Fruit fly (Drosophila melanogaster): ENCODE results near the gene ImpE2.
A peak's percentile ranks its signal among the peaks of the same experiment; 100 is the strongest.

ImpE2 gene

DNA sequence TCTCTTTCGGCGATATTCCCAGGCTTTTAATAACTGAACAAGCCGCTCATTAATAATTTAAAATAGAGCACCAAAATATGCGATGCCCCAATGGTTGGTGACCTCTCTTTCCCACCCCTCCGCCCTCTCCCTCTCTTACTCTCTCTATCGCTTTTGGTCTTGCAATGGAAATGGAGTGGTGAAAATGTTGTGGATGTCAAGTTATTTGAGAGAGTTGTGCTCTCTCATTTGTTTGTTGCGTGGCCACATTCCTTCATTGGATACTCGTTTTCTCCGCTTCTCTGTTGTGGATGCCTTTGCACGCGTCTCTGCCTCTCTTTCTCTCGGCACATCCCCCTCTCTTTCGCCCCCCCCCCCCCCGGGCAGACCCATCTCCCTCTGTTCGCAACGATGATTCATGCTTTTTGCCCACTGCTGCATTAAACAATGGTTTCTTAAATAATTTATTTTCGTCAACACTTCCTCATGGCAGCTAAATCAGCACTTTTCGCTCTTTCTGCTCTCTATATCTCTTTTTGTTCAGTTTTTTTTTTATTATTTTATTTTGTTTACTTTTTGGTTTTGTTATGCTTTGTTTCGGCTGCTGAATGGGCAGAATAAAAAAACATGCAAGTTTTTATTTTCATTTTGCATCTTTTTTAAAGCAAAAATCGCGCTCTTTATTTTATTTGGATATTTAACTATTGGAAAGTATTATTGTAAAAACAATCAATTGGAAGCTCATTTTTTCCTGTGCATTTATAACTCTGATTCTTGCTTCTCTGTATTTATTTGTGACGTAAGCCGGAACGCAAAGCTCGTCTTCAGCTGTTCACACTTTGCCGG, 30.2 kb upstream of the ImpE2 start:
- TF ChIP-seq CrebA (GFP tag; optimal IDR thresholded peaks at IDR 0.05; ENCODE audit: borderline replicate concordance) (no peak), usp (GFP tag; optimal IDR thresholded peaks at IDR 0.05) (no peak), ey (GFP tag; optimal IDR thresholded peaks at IDR 0.05) (peak; percentile 52), GATAd (GFP tag; optimal IDR thresholded peaks at IDR 0.05) (no peak), dsf (GFP tag; optimal IDR thresholded peaks at IDR 0.05; ENCODE audit: borderline replicate concordance) (no peak), CG9705 (GFP tag; optimal IDR thresholded peaks at IDR 0.05) (no peak), lola (GFP tag; optimal IDR thresholded peaks at IDR 0.05) (no peak), Dfd (GFP tag; optimal IDR thresholded peaks at IDR 0.05) (no peak), Jra (GFP tag; optimal IDR thresholded peaks at IDR 0.05) (peak; percentile 52), sv (GFP tag; optimal IDR thresholded peaks at IDR 0.05) (no peak), N (GFP tag; optimal IDR thresholded peaks at IDR 0.05) (no peak), dmrt93B (GFP tag; optimal IDR thresholded peaks at IDR 0.05) (peak; percentile 17), h (GFP tag; optimal IDR thresholded peaks at IDR 0.05) (peak; percentile 48), foxo (GFP tag; optimal IDR thresholded peaks at IDR 0.05) (peak in 1 of 2 experiments; percentile 49), tai (GFP tag; optimal IDR thresholded peaks at IDR 0.05) (peak; percentile 33), sage (GFP tag; optimal IDR thresholded peaks at IDR 0.05) (peak; percentile 32), fru (GFP tag; optimal IDR thresholded peaks at IDR 0.05) (peak; percentile 53), psq (GFP tag; optimal IDR thresholded peaks at IDR 0.05) (peak; percentile 48), Rel (GFP tag; optimal IDR thresholded peaks at IDR 0.05) (no peak), Rel (tag; optimal IDR thresholded peaks at IDR 0.05) (no peak), br (GFP tag; optimal IDR thresholded peaks at IDR 0.05) (no peak), Hr83 (GFP tag; optimal IDR thresholded peaks at IDR 0.05; ENCODE audit: poor library complexity, severe bottlenecking) (no peak), Dif (GFP tag; optimal IDR thresholded peaks at IDR 0.05; ENCODE audit: partially characterized antibody) (peak; percentile 59), rgr (GFP tag; optimal IDR thresholded peaks at IDR 0.05) (peak; percentile 47), pan (optimal IDR thresholded peaks at IDR 0.05) (no peak), woc (GFP tag; optimal IDR thresholded peaks at IDR 0.05) (peak; percentile 37), Hr78 (GFP tag; optimal IDR thresholded peaks at IDR 0.05) (no peak), Hnf4 (GFP tag; optimal IDR thresholded peaks at IDR 0.05) (no peak), Myc (optimal IDR thresholded peaks at IDR 0.05) (no peak), OdsH (GFP tag; optimal IDR thresholded peaks at IDR 0.05) (peak; percentile 47), Mio (GFP tag; optimal IDR thresholded peaks at IDR 0.05) (no peak), brk (GFP tag; optimal IDR thresholded peaks at IDR 0.05) (peak; percentile 20), Abd-B (GFP tag; optimal IDR thresholded peaks at IDR 0.05) (no peak), Sp1 (GFP tag; optimal IDR thresholded peaks at IDR 0.05) (peak; percentile 55), HLH106 (tag; optimal IDR thresholded peaks at IDR 0.05) (peak; percentile 43), CG32264 (GFP tag; optimal IDR thresholded peaks at IDR 0.05) (no peak), jim (GFP tag; optimal IDR thresholded peaks at IDR 0.05) (no peak), dl (GFP tag; optimal IDR thresholded peaks at IDR 0.05; ENCODE audit: insufficient read depth in 1 of 2, partially characterized antibody in 2 of 2) (peak in 1 of 2 experiments; percentile 33), Vsx2 (GFP tag; optimal IDR thresholded peaks at IDR 0.05; ENCODE audit: partially characterized antibody) (peak; percentile 1)

DNA sequence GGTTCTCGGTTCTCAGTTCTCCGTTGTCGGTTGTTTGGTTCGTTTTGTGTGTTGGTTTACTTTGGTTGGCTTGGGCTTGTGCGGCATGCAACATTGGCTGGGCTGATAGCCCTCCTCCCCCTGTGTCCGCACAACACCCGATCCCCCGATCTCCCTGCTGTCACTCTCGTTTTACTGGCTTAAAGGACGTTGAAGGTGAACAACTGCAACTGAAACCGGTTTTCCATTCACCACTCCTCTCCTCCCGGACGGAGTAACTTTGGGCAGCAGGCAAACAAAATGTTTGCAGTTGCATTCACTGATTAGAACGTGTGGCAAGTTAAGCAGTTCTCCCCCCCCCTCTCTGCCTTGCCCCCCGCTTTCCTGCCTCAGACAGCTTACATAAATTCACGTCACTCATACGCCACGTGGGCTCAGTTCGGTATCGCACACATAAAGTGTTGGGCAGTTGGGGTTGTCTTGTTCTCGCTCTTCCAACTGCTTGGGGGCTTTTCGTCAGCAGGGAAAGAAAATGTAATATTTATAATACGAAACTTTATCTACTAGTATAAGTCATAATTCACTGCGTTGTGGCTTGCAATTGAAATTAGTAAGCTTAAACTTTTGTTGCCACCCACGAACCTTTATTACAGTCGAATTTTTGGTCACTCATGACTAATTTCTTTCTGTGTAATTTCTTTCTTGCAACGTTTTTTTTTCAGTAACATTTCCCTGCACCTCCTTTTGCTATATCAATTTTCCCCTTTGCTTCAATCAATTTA, 24.6 kb upstream of the ImpE2 start:
- TF ChIP-seq OdsH (GFP tag; optimal IDR thresholded peaks at IDR 0.05) (no peak), fru (GFP tag; optimal IDR thresholded peaks at IDR 0.05) (peak; percentile 67), Vsx2 (GFP tag; optimal IDR thresholded peaks at IDR 0.05; ENCODE audit: partially characterized antibody) (peak; percentile 81), Dif (GFP tag; optimal IDR thresholded peaks at IDR 0.05; ENCODE audit: partially characterized antibody) (peak; percentile 78)

Measured in whole organism, wandering third instar larva.